Fruit fly (Drosophila melanogaster) whole organism, embryonic: ENCODE data around the gene Rtc1.

Source experiments
- Blimp-1 ChIP-seq: fragments of 200-800 bp; sonication (Bioruptor generic); optimal IDR thresholded peaks from 3 replicates; lab custom pipeline; 2018; ENCODE audit warnings: missing biosample characterization, missing genetic modification characterization, mild to moderate bottlenecking, moderate library complexity, missing genetic modification reagents
- CG16863 ChIP-seq: fragments of 200-800 bp; sonication (Bioruptor generic); optimal IDR thresholded peaks from 3 replicates; lab custom pipeline; 2016; ENCODE audit warnings: missing biosample characterization, missing genetic modification characterization
- CG31388 ChIP-seq: fragments of 200-800 bp; sonication (Bioruptor generic); optimal IDR thresholded peaks from 2 replicates; lab custom pipeline; 2016; ENCODE audit warnings: missing biosample characterization, missing genetic modification characterization
- CG9437 ChIP-seq: fragments of 200-800 bp; sonication (Bioruptor generic); optimal IDR thresholded peaks from 2 replicates; lab custom pipeline; 2018; ENCODE audit warnings: missing biosample characterization, mild to moderate bottlenecking, missing genetic modification characterization
- CHES-1-like ChIP-seq: fragments of 200-800 bp; sonication (Bioruptor generic); optimal IDR thresholded peaks from 2 replicates; lab custom pipeline; 2016; ENCODE audit warnings: missing biosample characterization, missing genetic modification characterization
- D ChIP-seq, 2 experiments: fragments of 200-800 bp in 1 of 2; fragments of >200 bp in 1 of 2; sonication (Bioruptor generic) in 1 of 2; optimal IDR thresholded peaks; 2 replicates in 1 of 2; 3 replicates in 1 of 2; lab custom pipeline; 2017; ENCODE audit warnings: mild to moderate bottlenecking in 1 of 2, missing biosample characterization in 1 of 2, missing genetic modification characterization in 1 of 2, missing genetic modification reagents in 1 of 2
- Dip2 ChIP-seq: fragments of 200-800 bp; sonication (Bioruptor generic); IDR thresholded peaks from 2 replicates; pipeline ENCODE4 v1.3.6; 2022; ENCODE audit warnings: missing biosample characterization, missing genetic modification characterization
- Fer1 ChIP-seq: fragments of 200-800 bp; sonication (Bioruptor generic); optimal IDR thresholded peaks from 2 replicates; lab custom pipeline; 2017; ENCODE audit warnings: missing biosample characterization, mild to moderate bottlenecking, missing genetic modification characterization
- Hr39 ChIP-seq: fragments of >200 bp; optimal IDR thresholded peaks from 2 replicates; lab custom pipeline; 2017
- Mrtf ChIP-seq: fragments of 200-800 bp; sonication (Bioruptor generic); IDR thresholded peaks from 3 replicates; pipeline ENCODE4 v1.3.6; 2022; ENCODE audit warnings: missing biosample characterization, missing genetic modification characterization
- bbx ChIP-seq: fragments of 200-800 bp; sonication (Bioruptor generic); IDR thresholded peaks from 2 replicates; pipeline ENCODE4 v1.3.6; 2022; ENCODE audit warnings: missing biosample characterization, missing genetic modification characterization; ENCODE audit not compliant: partially characterized antibody
- h ChIP-seq: fragments of >200 bp; optimal IDR thresholded peaks from 2 replicates; lab custom pipeline; 2017
- lola ChIP-seq, 3 experiments: fragments of >200 bp in 2 of 3; fragments of 200-800 bp in 1 of 3; sonication (Bioruptor generic) in 1 of 3; optimal IDR thresholded peaks; 2 replicates each; lab custom pipeline; 2017 to 2019; ENCODE audit warnings: missing biosample characterization in 3 of 3, missing genetic modification characterization in 3 of 3, mild to moderate bottlenecking in 1 of 3, moderate library complexity in 1 of 3
- sug ChIP-seq: fragments of 200-800 bp; optimal IDR thresholded peaks from 2 replicates; lab custom pipeline; 2019; ENCODE audit warnings: missing biosample characterization, mild to moderate bottlenecking, missing genetic modification characterization, moderate library complexity

- no peak for TF ChIP-seq Dip2 (GFP tag; lab: Robert Waterston, UW)
- TF ChIP-seq CG31388 (GFP tag; lab: Kevin White, UChicago), result no peak
- TF ChIP-seq CG9437 (GFP tag; lab: Kevin White, UChicago), result no peak
- TF ChIP-seq bbx, result no peak
- no peak for TF ChIP-seq D (optimal IDR thresholded peaks at IDR 0.05; lab: Kevin White, UChicago)
- no peak for TF ChIP-seq D (GFP tag; optimal IDR thresholded peaks at IDR 0.05; lab: Kevin White, UChicago)
- TF ChIP-seq Hr39 (lab: Kevin White, UChicago), result no peak
- no peak for TF ChIP-seq h (lab: Kevin White, UChicago)
- no peak for TF ChIP-seq Blimp-1 (GFP tag; lab: Kevin White, UChicago)
- no peak for TF ChIP-seq CG16863
- TF ChIP-seq sug, result no peak
- no peak for TF ChIP-seq CHES-1-like (GFP tag; lab: Kevin White, UChicago)
- TF ChIP-seq Fer1 (GFP tag; lab: Kevin White, UChicago), result no peak
- no peak for TF ChIP-seq Mrtf (GFP tag; lab: Robert Waterston, UW)
- no peak for TF ChIP-seq lola (GFP tag; optimal IDR thresholded peaks at IDR 0.05; lab: Kevin White, UChicago)
Observed at dm6 chrX:13747635-13748467, 9.1 kb upstream of the Rtc1 start.
